Fruit fly (Drosophila melanogaster): Measurements from ENCODE around the gene Dmtn.

- TF ChIP-seq Ets98B (GFP tag; IDR thresholded peaks at IDR 0.05) (no peak; the same call in 1 of the 2 replicates), CG9948 (tag; optimal IDR thresholded peaks at IDR 0.05) (peak; percentile 79), CG4496 (GFP tag; IDR thresholded peaks at IDR 0.05) (peak; percentile 72; the same call in 2 of the 3 replicates), CG10348 (GFP tag; IDR thresholded peaks at IDR 0.05) (no peak), D1 (tag; optimal IDR thresholded peaks at IDR 0.05) (peak; percentile 39), CG34367 (tag; optimal IDR thresholded peaks at IDR 0.05) (peak; percentile 70), Pif1A (GFP tag; optimal IDR thresholded peaks at IDR 0.05) (peak; percentile 82), Snoo (tag; optimal IDR thresholded peaks at IDR 0.05) (peak; percentile 65), Pif1B (GFP tag; optimal IDR thresholded peaks at IDR 0.05) (peak; percentile 73), fd96Ca (GFP tag; IDR thresholded peaks at IDR 0.05) (no peak), CG13204 (GFP tag; optimal IDR thresholded peaks at IDR 0.05) (no peak), CG15710 (tag; optimal IDR thresholded peaks at IDR 0.05) (peak; percentile 71), CG8159 (tag; optimal IDR thresholded peaks at IDR 0.05) (peak; percentile 84), EcR (GFP tag; optimal IDR thresholded peaks at IDR 0.05) (no peak)
These were observed 51.9 kb downstream of the Dmtn start for dm6 chr3R:6353624-6354352.

All from whole organism, pupa.